Fruit fly (Drosophila melanogaster) whole organism, embryonic: Measurements from ENCODE around the gene Hydr2.

Experiments
- bsh ChIP-seq, 2 experiments: fragments of 200-800 bp; sonication (Bioruptor generic); optimal IDR thresholded peaks; 2 replicates each; lab custom pipeline; 2017 to 2018; ENCODE audit warnings: mild to moderate bottlenecking in 2 of 2, missing biosample characterization in 2 of 2, missing genetic modification characterization in 2 of 2, moderate library complexity in 1 of 2
- danr ChIP-seq: fragments of 200-800 bp; sonication (Bioruptor generic); IDR thresholded peaks from 2 replicates; pipeline ENCODE4 v1.3.6; 2022; ENCODE audit warnings: missing biosample characterization, missing genetic modification characterization
- zfh1 ChIP-seq: fragments of 200-800 bp; sonication (Bioruptor generic); IDR thresholded peaks from 3 replicates; pipeline ENCODE4 v1.3.6; 2022; ENCODE audit warnings: missing biosample characterization, missing genetic modification characterization

dm6 chr2L:3199556-3199955, 36.1 kb downstream of the Hydr2 start:
- no peak for TF ChIP-seq bsh (GFP tag; optimal IDR thresholded peaks at IDR 0.05; lab: Kevin White, UChicago)
- TF ChIP-seq danr, result no peak
- no peak for TF ChIP-seq zfh1 (GFP tag; lab: Robert Waterston, UW)
